Fruit fly (Drosophila melanogaster) whole organism, prepupa: ENCODE data around the gene CG15498.

Experiments
- Blimp-1 ChIP-seq: fragments of 200-800 bp; sonication (Bioruptor generic); optimal IDR thresholded peaks from 3 replicates; lab custom pipeline; 2017; ENCODE audit warnings: missing biosample characterization, missing genetic modification characterization, mild to moderate bottlenecking, moderate library complexity, missing genetic modification reagents
- CG11762 ChIP-seq: fragments of 200-800 bp; sonication (Bioruptor generic); optimal IDR thresholded peaks from 3 replicates; lab custom pipeline; 2016; ENCODE audit warnings: missing biosample characterization, missing genetic modification characterization; ENCODE audit not compliant: insufficient read depth
- CG11902 ChIP-seq: fragments of 200-800 bp; sonication (Bioruptor generic); optimal IDR thresholded peaks from 3 replicates; lab custom pipeline; 2016; ENCODE audit warnings: missing biosample characterization, missing genetic modification characterization
- CG15336 ChIP-seq: fragments of 200-800 bp; sonication (Bioruptor generic); IDR thresholded peaks from 2 replicates; pipeline ENCODE4 v1.3.6; 2022; ENCODE audit warnings: missing biosample characterization, missing genetic modification characterization
- CG16779 ChIP-seq: fragments of 200-800 bp; sonication (Bioruptor generic); optimal IDR thresholded peaks from 3 replicates; lab custom pipeline; 2017; ENCODE audit warnings: missing biosample characterization, mild to moderate bottlenecking, missing genetic modification characterization
- CG3032 ChIP-seq: fragments of 200-800 bp; optimal IDR thresholded peaks from 2 replicates; lab custom pipeline; 2019; ENCODE audit warnings: missing biosample characterization, mild to moderate bottlenecking, missing genetic modification characterization, moderate library complexity
- CG32006 ChIP-seq: fragments of 200-800 bp; sonication (Bioruptor generic); optimal IDR thresholded peaks from 3 replicates; lab custom pipeline; 2017; ENCODE audit warnings: missing biosample characterization, mild to moderate bottlenecking, missing genetic modification characterization
- CG34406 ChIP-seq: fragments of 200-800 bp; sonication (Bioruptor generic); optimal IDR thresholded peaks from 3 replicates; lab custom pipeline; 2016; ENCODE audit warnings: missing biosample characterization, missing genetic modification characterization
- CG3919 ChIP-seq: fragments of 200-800 bp; sonication (Bioruptor generic); optimal IDR thresholded peaks from 3 replicates; lab custom pipeline; 2016; ENCODE audit warnings: missing biosample characterization, missing genetic modification characterization
- CG4318 ChIP-seq: fragments of 200-800 bp; sonication (Bioruptor generic); optimal IDR thresholded peaks from 3 replicates; lab custom pipeline; 2017; ENCODE audit warnings: missing biosample characterization, mild to moderate bottlenecking, missing genetic modification characterization
- CG6163 ChIP-seq: fragments of 200-800 bp; sonication (Bioruptor generic); IDR thresholded peaks from 3 replicates; pipeline ENCODE4 v1.3.6; 2022; ENCODE audit warnings: missing biosample characterization, missing genetic modification characterization
- CG6276 ChIP-seq: fragments of 200-800 bp; sonication (Bioruptor generic); optimal IDR thresholded peaks from 2 replicates; lab custom pipeline; 2017; ENCODE audit warnings: missing biosample characterization, mild to moderate bottlenecking, missing genetic modification characterization
- CG6792 ChIP-seq: fragments of 200-800 bp; sonication (Bioruptor generic); optimal IDR thresholded peaks from 3 replicates; lab custom pipeline; 2016; ENCODE audit warnings: missing biosample characterization, missing genetic modification characterization
- CG6808 ChIP-seq: fragments of 200-800 bp; sonication (Bioruptor generic); optimal IDR thresholded peaks from 3 replicates; lab custom pipeline; 2017; ENCODE audit warnings: missing biosample characterization, missing genetic modification characterization, mild to moderate bottlenecking, moderate library complexity, missing genetic modification reagents
- CG7368 ChIP-seq: fragments of 200-800 bp; sonication (Bioruptor generic); optimal IDR thresholded peaks from 3 replicates; lab custom pipeline; 2016; ENCODE audit warnings: missing biosample characterization, missing genetic modification characterization
- CG8119 ChIP-seq: fragments of 200-800 bp; sonication (Bioruptor generic); IDR thresholded peaks from 3 replicates; pipeline ENCODE4 v1.3.6; 2022; ENCODE audit warnings: missing biosample characterization, missing genetic modification characterization
- CG8319 ChIP-seq: fragments of 200-800 bp; sonication (Bioruptor generic); optimal IDR thresholded peaks from 3 replicates; lab custom pipeline; 2016; ENCODE audit warnings: missing biosample characterization, missing genetic modification characterization
- CG9139 ChIP-seq: fragments of 200-800 bp; sonication (Bioruptor generic); optimal IDR thresholded peaks from 3 replicates; lab custom pipeline; 2017; ENCODE audit warnings: missing biosample characterization, mild to moderate bottlenecking, missing genetic modification characterization
- Eip75B ChIP-seq: fragments of 200-800 bp; sonication (Bioruptor generic); optimal IDR thresholded peaks from 3 replicates; lab custom pipeline; 2016; ENCODE audit warnings: missing biosample characterization, missing genetic modification characterization
- Eip78C ChIP-seq: fragments of 200-800 bp; sonication (Bioruptor generic); peaks from one replicate; lab custom pipeline; 2016; ENCODE audit warnings: missing biosample characterization, missing genetic modification characterization
- Ets21C ChIP-seq: fragments of 200-800 bp; sonication (Bioruptor generic); optimal IDR thresholded peaks from 3 replicates; lab custom pipeline; 2016; ENCODE audit warnings: missing biosample characterization, missing genetic modification characterization
- Gug ChIP-seq: fragments of 200-800 bp; sonication (Bioruptor generic); IDR thresholded peaks from 2 replicates; pipeline ENCODE4 v1.3.6; 2022; ENCODE audit warnings: missing biosample characterization, missing genetic modification characterization
- Hr38 ChIP-seq: sonication (Bioruptor generic); optimal IDR thresholded peaks from 2 replicates; lab custom pipeline; 2016; ENCODE audit warnings: missing biosample characterization, missing genetic modification characterization
- Hr39 ChIP-seq: fragments of 200-800 bp; sonication (Bioruptor generic); optimal IDR thresholded peaks from 2 replicates; lab custom pipeline; 2016; ENCODE audit warnings: missing biosample characterization, missing genetic modification characterization
- achi ChIP-seq: fragments of 200-800 bp; sonication (Bioruptor generic); optimal IDR thresholded peaks from 3 replicates; lab custom pipeline; 2016; ENCODE audit warnings: missing biosample characterization, missing genetic modification characterization
- acj6 ChIP-seq: fragments of 200-800 bp; sonication (Bioruptor generic); optimal IDR thresholded peaks from 3 replicates; lab custom pipeline; 2016; ENCODE audit warnings: missing biosample characterization, missing genetic modification characterization
- cyc ChIP-seq: fragments of 200-800 bp; sonication (Bioruptor generic); optimal IDR thresholded peaks from 3 replicates; lab custom pipeline; 2016; ENCODE audit warnings: missing biosample characterization, missing genetic modification characterization
- dac ChIP-seq: fragments of 200-800 bp; sonication (Bioruptor generic); optimal IDR thresholded peaks from 2 replicates; lab custom pipeline; 2017; ENCODE audit warnings: missing biosample characterization, mild to moderate bottlenecking, missing genetic modification characterization
- dsx ChIP-seq: fragments of 200-800 bp; optimal IDR thresholded peaks from 3 replicates; lab custom pipeline; 2019; ENCODE audit warnings: missing biosample characterization, mild to moderate bottlenecking, missing genetic modification characterization, moderate library complexity; ENCODE audit not compliant: poor library complexity, severe bottlenecking
- eg ChIP-seq: fragments of 200-800 bp; sonication (Bioruptor generic); IDR thresholded peaks from 3 replicates; pipeline ENCODE4 v1.3.6; 2022; ENCODE audit warnings: missing biosample characterization, missing genetic modification characterization
- esn ChIP-seq: fragments of 200-800 bp; sonication (Bioruptor generic); optimal IDR thresholded peaks from 2 replicates; lab custom pipeline; 2016; ENCODE audit warnings: missing biosample characterization, mild to moderate bottlenecking, missing genetic modification characterization, moderate library complexity
- fd59A ChIP-seq: fragments of 200-800 bp; sonication (Bioruptor generic); optimal IDR thresholded peaks from 2 replicates; lab custom pipeline; 2017; ENCODE audit warnings: missing biosample characterization, mild to moderate bottlenecking, missing genetic modification characterization, missing genetic modification reagents
- fd85E ChIP-seq: fragments of 200-800 bp; sonication (Bioruptor generic); optimal IDR thresholded peaks from 3 replicates; lab custom pipeline; 2016; ENCODE audit warnings: missing biosample characterization, missing genetic modification characterization
- fkh ChIP-seq: fragments of 200-800 bp; sonication (Bioruptor generic); optimal IDR thresholded peaks from 3 replicates; lab custom pipeline; 2017; ENCODE audit warnings: missing biosample characterization, mild to moderate bottlenecking, missing genetic modification characterization, moderate library complexity
- lz ChIP-seq: fragments of 200-800 bp; sonication (Bioruptor generic); optimal IDR thresholded peaks from 3 replicates; lab custom pipeline; 2016; ENCODE audit warnings: missing biosample characterization, missing genetic modification characterization
- net ChIP-seq: fragments of 200-800 bp; sonication (Bioruptor generic); optimal IDR thresholded peaks from 3 replicates; lab custom pipeline; 2016; ENCODE audit warnings: missing biosample characterization, missing genetic modification characterization
- pdm3 ChIP-seq: fragments of 200-800 bp; sonication (Bioruptor generic); optimal IDR thresholded peaks from 3 replicates; lab custom pipeline; 2016; ENCODE audit warnings: missing biosample characterization, missing genetic modification characterization
- salr ChIP-seq, 2 experiments: fragments of 200-800 bp; sonication (Bioruptor generic); optimal IDR thresholded peaks; 3 replicates each; lab custom pipeline; 2016 to 2018; ENCODE audit warnings: missing biosample characterization in 2 of 2, missing genetic modification characterization in 2 of 2, mild to moderate bottlenecking in 1 of 2
- spab ChIP-seq: fragments of 200-800 bp; sonication (Bioruptor generic); optimal IDR thresholded peaks from 2 replicates; lab custom pipeline; 2017; ENCODE audit warnings: missing biosample characterization, mild to moderate bottlenecking, missing genetic modification characterization, missing genetic modification reagents
- svp ChIP-seq: fragments of 200-800 bp; sonication (Bioruptor generic); peaks from one replicate; lab custom pipeline; 2016; ENCODE audit warnings: missing biosample characterization, missing genetic modification characterization
- vri ChIP-seq: fragments of 200-800 bp; sonication (Bioruptor generic); optimal IDR thresholded peaks from 3 replicates; lab custom pipeline; 2016; ENCODE audit warnings: missing biosample characterization, mild to moderate bottlenecking, missing genetic modification characterization

CG15498 gene

dm6 chr3R:21599642-21600041, 30.7 kb upstream of the CG15498 start (continued):
- no peak for TF ChIP-seq fkh (GFP tag; lab: Kevin White, UChicago)
- peak; percentile 24; the same call in 1 of the 2 replicates for TF ChIP-seq CG15336 (GFP tag; lab: Robert Waterston, UW)
- no peak for TF ChIP-seq CG4318 (GFP tag; lab: Kevin White, UChicago)
- TF ChIP-seq CG11762 (GFP tag; lab: Kevin White, UChicago): peak; percentile 23
- TF ChIP-seq pdm3 (GFP tag; lab: Kevin White, UChicago): no peak
- TF ChIP-seq vri (GFP tag; lab: Kevin White, UChicago): peak; percentile 61
- TF ChIP-seq CG3032 (tag; lab: Kevin White, UChicago): peak; percentile 12
- no peak for TF ChIP-seq CG6792 (GFP tag; lab: Kevin White, UChicago)
- TF ChIP-seq Eip75B (GFP tag; lab: Kevin White, UChicago): peak; percentile 4
- 0 out of 3 replicates have a peak, but pooled peaks have one; percentile 15 for TF ChIP-seq eg (GFP tag; lab: Robert Waterston, UW)
- peak; percentile 60 for TF ChIP-seq CG3919 (GFP tag; lab: Kevin White, UChicago)
- TF ChIP-seq spab (GFP tag; lab: Kevin White, UChicago): peak; percentile 60
- no peak for TF ChIP-seq cyc
- TF ChIP-seq CG8119 (GFP tag; lab: Robert Waterston, UW): no peak
- no peak for TF ChIP-seq Hr38 (GFP tag; lab: Kevin White, UChicago)
- peak; percentile 69 for TF ChIP-seq Eip78C (GFP tag; lab: Kevin White, UChicago)
- TF ChIP-seq CG32006 (GFP tag; lab: Kevin White, UChicago): no peak
- TF ChIP-seq acj6: no peak
- peak; percentile 48 for TF ChIP-seq fd85E (GFP tag; lab: Kevin White, UChicago)
- TF ChIP-seq CG6163 (GFP tag; lab: Robert Waterston, UW): peak; percentile 60; the same call in 1 of the 3 replicates
- TF ChIP-seq salr (GFP tag; optimal IDR thresholded peaks at IDR 0.05; lab: Kevin White, UChicago): peak in 1 of 2 experiments; percentile 44
- TF ChIP-seq lz (GFP tag; lab: Kevin White, UChicago): no peak

- TF ChIP-seq fd85E (GFP tag; lab: Kevin White, UChicago) (no peak), Hr38 (GFP tag; lab: Kevin White, UChicago) (no peak), esn (GFP tag; lab: Kevin White, UChicago) (no peak), eg (GFP tag; lab: Robert Waterston, UW) (0 out of 3 replicates have a peak, but pooled peaks have one; percentile 25), net (GFP tag; lab: Kevin White, UChicago) (no peak), CG9139 (no peak), dac (GFP tag; lab: Kevin White, UChicago) (no peak), Gug (no peak), fkh (GFP tag; lab: Kevin White, UChicago) (no peak), CG6808 (GFP tag; lab: Kevin White, UChicago) (no peak), CG6276 (peak; percentile 2), pdm3 (GFP tag; lab: Kevin White, UChicago) (no peak), Eip78C (GFP tag; lab: Kevin White, UChicago) (peak; percentile 9), fd59A (GFP tag; lab: Kevin White, UChicago) (no peak), Hr39 (GFP tag; lab: Kevin White, UChicago) (no peak), vri (GFP tag; lab: Kevin White, UChicago) (no peak), lz (GFP tag; lab: Kevin White, UChicago) (no peak), dsx (no peak), spab (GFP tag; lab: Kevin White, UChicago) (no peak), CG34406 (GFP tag; lab: Kevin White, UChicago) (no peak), CG7368 (GFP tag; lab: Kevin White, UChicago) (no peak), achi (no peak), Blimp-1 (GFP tag; lab: Kevin White, UChicago) (no peak), CG16779 (no peak), Eip75B (GFP tag; lab: Kevin White, UChicago) (no peak), CG11902 (GFP tag; lab: Kevin White, UChicago) (no peak), svp (GFP tag; lab: Kevin White, UChicago) (peak; percentile 44), Ets21C (no peak), CG8319 (no peak), CG11762 (GFP tag; lab: Kevin White, UChicago) (no peak)
These were observed 29.7 kb upstream of the CG15498 start for dm6 chr3R:21598605-21599004.
